Worm (Caenorhabditis elegans) whole organism, dauer: ENCODE measurements around the gene ZK970.8.

ENCODE experiments used
- unc-62 ChIP-seq: sonication (generic microtip); optimal IDR thresholded peaks from 2 replicates; lab custom pipeline; 2017; ENCODE audit warnings: missing biosample characterization, missing genetic modification reagents, missing genetic modification characterization

ZK970.8 gene

DNA sequence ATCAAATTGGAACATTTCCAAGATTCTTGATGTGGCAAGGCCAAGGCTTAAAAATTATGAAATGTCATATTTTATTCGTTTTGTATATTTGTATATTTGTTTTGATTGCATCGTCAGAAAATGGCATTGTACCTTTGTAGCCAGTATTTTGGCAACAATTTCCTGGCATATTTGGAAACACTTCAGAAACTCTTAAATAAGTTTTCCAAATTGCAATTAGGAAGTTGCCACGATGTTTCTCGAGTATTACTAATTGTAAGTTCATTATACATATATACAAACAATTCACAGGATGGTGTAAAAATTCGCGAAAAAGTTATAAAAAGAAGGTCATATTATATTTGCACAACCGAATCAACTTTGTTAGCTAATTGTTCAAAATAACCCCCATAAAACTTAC lies 5.8 kb downstream of the ZK970.8 start, which contains the start of gene idpp-8:
TSS of gene idpp-8 (plus strand) at position 301 of the 400 bp plus-strand sequence.
- TF ChIP-seq unc-62 (GFP tag; lab: Kevin White, UChicago), result no peak

DNA sequence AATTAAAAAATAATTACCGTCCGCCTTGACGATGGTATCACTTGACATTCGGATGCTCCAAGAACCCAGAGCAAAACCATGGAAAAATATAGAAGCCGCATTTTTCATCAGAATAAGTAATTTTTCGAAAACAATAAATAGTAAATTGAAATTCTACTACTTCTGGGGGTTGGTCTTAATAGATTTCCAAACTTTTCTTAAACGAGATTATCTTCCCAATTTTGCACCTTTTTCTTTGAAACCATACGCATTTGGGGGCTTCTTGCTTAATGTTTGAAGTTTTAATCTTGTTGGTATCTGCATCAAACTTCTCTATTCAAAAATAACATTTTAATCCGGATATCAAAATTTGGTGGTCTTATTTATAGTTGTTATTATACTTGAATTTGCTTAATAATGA lies 6.7 kb downstream of the ZK970.8 start, which contains the start of gene gcy-5:
TSS of gene gcy-5 (minus strand) at position 101 of the 400 bp plus-strand sequence.
- no peak for TF ChIP-seq unc-62 (GFP tag; lab: Kevin White, UChicago)

DNA sequence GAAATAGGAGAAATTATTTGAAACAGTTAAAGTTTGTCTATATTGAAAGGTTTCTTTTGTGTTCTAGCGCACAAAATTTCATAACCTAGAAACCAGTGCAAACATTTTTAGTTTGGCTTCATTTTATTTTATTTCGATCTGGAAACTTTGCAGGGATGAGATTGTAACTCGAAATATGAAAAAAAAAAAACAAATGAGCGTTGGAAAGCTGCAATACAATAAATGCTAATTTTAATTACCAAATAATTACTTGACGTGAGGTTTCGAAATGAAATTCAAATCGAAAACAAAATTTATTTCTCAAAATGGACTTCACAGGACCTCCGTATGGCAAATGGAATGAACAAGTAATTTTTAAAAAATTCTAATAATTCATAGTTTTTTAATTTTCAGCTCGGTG lies 7.6 kb downstream of the ZK970.8 start, which contains the start of gene M02G9.4:
TSS of gene M02G9.4 (plus strand) at position 301 of the 400 bp plus-strand sequence.
- no peak for TF ChIP-seq unc-62 (GFP tag; lab: Kevin White, UChicago)

DNA sequence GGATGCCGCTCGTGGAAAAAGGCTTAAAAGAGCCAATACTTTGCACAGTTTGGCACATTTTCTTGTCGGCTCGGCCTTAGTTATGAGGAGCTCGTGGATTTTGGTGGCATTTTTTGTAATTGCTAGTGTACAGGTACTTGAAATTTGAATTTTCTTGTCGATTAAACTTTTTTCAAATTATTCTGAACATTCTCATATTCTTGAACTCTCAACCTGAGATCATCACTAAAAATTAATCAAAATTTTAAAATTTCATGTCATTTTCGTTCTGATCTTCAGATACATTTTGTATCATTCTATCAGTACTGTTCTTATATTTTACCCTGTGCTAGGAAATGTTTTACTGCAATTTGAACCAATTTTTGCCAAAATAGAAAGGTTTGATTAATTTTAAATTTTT lies 12.0 kb downstream of the ZK970.8 start, which contains the start of gene idpp-4:
TSS of gene idpp-4 (plus strand) at position 51 of the 400 bp plus-strand sequence.
- TF ChIP-seq unc-62 (GFP tag; lab: Kevin White, UChicago), result no peak

DNA sequence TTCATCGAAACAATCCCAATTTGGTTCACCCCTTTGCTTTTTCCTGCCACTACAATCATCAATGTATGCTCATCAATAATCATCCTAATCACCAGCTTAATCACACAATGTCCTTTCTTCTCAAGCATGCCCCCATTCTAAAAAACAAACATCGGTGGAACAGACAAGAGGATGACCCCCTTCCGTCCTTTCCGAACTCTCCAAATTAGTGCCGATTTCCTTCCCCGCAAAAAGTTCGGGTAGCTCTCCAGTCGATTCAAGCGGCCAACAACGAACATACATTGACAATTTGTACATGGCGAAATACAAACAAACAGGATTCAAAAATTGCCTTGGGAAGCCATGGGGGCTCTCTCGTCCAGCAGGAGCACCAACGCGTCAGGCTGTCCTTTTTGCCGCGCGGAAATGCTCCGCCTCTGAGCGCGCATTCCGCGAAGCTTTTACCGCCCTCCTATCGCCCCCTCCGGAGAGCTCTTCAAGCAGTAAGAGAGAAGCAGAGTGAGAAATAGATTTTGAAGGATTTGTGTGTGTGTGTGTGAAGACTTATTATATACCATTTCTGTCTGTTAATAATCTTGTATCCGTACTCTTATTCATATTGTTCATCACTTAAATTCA lies 16.3 kb downstream of the ZK970.8 start, which contains the start of gene appg-1:
TSS of gene appg-1 (plus strand) at position 427 of the 618 bp plus-strand sequence.
- no peak for TF ChIP-seq unc-62 (GFP tag; lab: Kevin White, UChicago)

DNA sequence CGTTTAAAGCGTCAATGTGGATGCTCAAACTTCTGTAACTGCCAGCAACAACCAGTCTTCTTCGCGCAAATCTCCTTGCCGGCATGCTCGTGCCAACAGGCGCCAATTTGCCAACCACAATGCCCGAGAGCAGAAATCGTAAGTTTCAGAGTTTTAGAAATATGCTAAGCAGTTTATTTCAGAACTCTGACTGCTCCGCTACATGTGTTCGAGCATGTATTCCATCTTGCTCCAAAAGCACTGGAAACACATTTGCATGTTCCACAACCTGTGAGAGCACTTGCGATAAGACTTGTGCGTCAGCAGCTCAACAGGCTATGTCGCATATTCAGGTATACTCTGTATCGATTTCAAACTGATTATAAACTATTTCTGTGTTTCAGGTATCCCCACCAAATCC lies 20.3 kb downstream of the ZK970.8 start:
- TF ChIP-seq unc-62 (GFP tag; lab: Kevin White, UChicago), result no peak

DNA sequence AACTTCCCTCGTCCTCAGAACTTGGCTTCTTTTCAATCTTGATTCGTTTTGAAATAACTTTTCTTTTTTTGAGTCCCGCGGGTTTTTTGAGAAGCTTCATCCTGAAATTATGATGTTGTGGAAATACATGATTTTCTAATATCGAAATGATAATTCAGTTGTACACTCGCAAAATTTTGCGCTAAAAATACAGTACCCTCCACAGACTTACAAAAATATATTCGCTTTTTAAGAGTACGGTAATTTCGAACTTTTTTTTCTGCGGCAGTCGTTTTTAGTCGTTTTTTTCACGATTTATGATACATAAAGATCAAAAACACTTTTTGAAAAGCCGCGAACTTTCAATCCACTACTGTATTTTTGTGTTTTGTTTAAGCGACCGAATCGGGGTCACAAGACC lies 35.6 kb downstream of the ZK970.8 start, which contains the start of gene pro-2:
TSS of gene pro-2 (minus strand) at position 101 of the 400 bp plus-strand sequence.
- no peak for TF ChIP-seq unc-62 (GFP tag; lab: Kevin White, UChicago)

DNA sequence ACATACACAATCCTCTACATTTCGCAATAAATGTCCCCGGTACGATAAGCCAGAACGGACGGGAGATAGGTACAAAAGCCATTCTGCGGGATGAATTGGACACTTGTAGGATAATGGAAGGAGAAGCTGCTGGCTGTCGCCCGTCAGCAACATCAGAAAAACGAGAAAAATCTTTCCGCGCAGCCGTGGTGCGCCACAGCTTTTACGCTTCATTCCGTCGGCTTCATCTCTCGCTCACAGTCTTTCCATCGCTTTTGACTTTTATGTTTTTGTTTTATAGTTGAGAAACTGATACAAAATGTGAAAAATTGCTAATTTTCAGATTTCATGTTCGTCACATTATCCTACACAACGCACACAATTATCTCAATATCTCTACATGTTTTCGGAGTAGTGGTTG lies 36.6 kb downstream of the ZK970.8 start, which contains the start of gene C07E3.10:
TSS of gene C07E3.10 (plus strand) at position 301 of the 400 bp plus-strand sequence.
- TF ChIP-seq unc-62 (GFP tag; lab: Kevin White, UChicago), result no peak

DNA sequence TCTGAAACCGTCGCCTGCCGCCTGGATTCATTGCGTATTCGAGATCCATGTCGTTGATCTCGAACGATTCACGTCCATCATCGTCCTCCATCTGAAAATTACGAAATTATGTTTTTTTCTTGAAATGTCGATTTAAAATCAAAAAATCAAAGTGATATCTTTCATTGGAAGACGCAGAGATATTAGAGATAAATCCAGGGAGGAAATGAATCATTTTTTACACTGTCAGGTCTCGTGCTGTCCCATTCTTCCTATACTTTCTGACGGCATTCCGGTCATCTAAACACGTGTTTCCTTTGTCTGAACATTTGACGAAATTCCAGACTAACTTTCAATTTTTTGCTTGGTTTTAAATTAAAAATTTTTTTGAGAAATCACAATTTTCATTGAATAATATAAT lies 40.5 kb downstream of the ZK970.8 start, which contains the start of gene stip-1:
TSS of gene stip-1 (minus strand) at position 98 of the 400 bp plus-strand sequence.
- no peak for TF ChIP-seq unc-62 (GFP tag; lab: Kevin White, UChicago)

DNA sequence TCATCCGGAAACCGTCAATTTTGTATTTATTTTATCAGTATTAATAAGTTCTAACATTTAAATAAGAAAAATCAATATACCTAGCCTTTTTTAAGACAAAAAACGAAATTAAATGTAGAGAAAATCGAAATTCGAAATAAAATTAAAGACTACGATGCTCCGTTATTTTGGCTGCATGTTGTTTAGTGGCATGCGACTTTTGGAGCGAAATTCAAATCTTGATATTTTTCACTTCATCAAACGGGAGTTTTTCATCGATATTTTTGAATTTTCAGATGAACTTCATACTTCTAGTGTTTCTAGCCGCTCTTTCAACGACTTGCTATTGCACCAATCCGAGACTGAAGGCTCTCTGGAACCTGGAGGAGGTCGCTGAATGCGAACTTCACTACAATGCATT lies 41.0 kb downstream of the ZK970.8 start, which contains the start of gene C07E3.9:
TSS of gene C07E3.9 (plus strand) at position 270 of the 400 bp plus-strand sequence.
- TF ChIP-seq unc-62 (GFP tag; lab: Kevin White, UChicago), result no peak

DNA sequence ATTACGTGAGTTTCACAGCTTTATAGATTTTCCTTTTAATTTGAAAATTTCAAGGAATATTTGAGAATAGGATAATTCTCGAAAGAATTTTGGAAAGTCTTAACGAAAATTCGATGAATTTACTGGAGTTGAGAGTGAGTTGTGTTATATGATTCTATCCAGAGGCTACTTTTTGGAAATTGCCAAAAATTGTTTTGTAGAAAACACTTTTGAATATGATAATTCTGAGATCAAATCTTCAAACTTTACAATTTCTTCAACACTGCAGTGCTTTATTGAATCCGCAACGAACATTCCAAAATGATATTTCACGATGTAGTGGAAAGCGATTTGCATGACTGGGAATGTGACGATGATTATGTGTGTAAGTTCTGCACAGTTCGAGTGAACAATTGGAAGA lies 42.5 kb downstream of the ZK970.8 start, which contains the start of gene C07E3.8:
TSS of gene C07E3.8 (plus strand) at position 301 of the 400 bp plus-strand sequence.
- TF ChIP-seq unc-62 (GFP tag; lab: Kevin White, UChicago), result no peak

DNA sequence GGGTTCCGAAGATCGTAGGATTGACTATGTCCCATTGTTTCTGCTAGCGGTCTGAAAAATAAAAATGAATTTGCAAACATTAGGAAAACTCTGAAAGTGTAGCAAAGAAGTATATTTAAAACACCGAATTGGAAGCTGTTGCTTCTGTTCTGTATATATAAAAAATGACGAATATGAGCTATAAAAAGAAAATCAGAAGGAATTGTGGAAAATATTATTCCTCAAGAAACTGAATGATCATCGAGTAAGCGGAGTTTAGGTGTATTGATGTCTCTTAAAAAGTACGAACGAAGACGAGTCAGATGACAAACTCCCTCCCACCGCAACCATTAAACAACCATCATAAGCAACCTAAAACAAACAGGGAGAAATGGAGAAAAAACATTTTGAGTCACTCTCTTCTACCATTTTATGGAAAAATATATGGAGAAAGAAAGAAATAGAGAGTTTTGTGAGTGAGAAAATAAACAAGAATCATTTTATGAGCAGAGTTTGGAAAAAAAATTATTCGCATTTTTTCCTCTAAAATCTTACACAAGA lies 48.1 kb downstream of the ZK970.8 start, which contains the start of gene C07E3.3:
TSS of gene C07E3.3 (minus strand) at position 51 of the 540 bp plus-strand sequence.
- TF ChIP-seq unc-62 (GFP tag; lab: Kevin White, UChicago), result no peak
